Worm (Caenorhabditis elegans): ENCODE data around the gene srx-80.
A peak's percentile ranks its signal among the peaks of the same experiment; 100 is the strongest.

The srx-80 gene

ce11 chrV:11572803-11573490 is 20.6 kb upstream of the srx-80 start, which contains the start of the genes H12C20.7 and nhr-68 (continued):
- TF ChIP-seq grh-1 (GFP tag; IDR thresholded peaks at IDR 0.05) (peak; percentile 82), zag-1 (tag; optimal IDR thresholded peaks at IDR 0.05) (no peak), unc-30 (tag; optimal IDR thresholded peaks at IDR 0.05) (no peak), mdl-1 (tag; optimal IDR thresholded peaks at IDR 0.05) (peak in 1 of 2 experiments; percentile 90), skn-1 (tag; optimal IDR thresholded peaks at IDR 0.05) (peak; percentile 6), mef-2 (tag; optimal IDR thresholded peaks at IDR 0.05) (no peak), snu-23 (GFP tag; optimal IDR thresholded peaks at IDR 0.05) (peak; percentile 96), vab-15 (tag; optimal IDR thresholded peaks at IDR 0.05) (no peak), nhr-90 (tag; optimal IDR thresholded peaks at IDR 0.05; ENCODE audit: poor library complexity) (peak; percentile 97), fkh-8 (tag; optimal IDR thresholded peaks at IDR 0.05) (no peak), C04F5.9 (tag; optimal IDR thresholded peaks at IDR 0.05) (no peak)

- TF ChIP-seq fkh-8 (tag; optimal IDR thresholded peaks at IDR 0.05), result no peak
- peak in 1 of 2 experiments; percentile 51 for TF ChIP-seq lsy-2 (tag; optimal IDR thresholded peaks at IDR 0.05)
Observed at ce11 chrV:11574563-11574962, 19.0 kb upstream of the srx-80 start.

ce11 chrV:11580826-11581225 is 12.7 kb upstream of the srx-80 start, which contains the start of gene srx-90:
Gene srx-90 (plus strand): TSS chrV:11581126.
- TF ChIP-seq lin-35 (GFP tag; optimal IDR thresholded peaks at IDR 0.05), result no peak
- no peak for TF ChIP-seq mep-1 (tag; optimal IDR thresholded peaks at IDR 0.05)
- no peak for TF ChIP-seq nhr-11 (tag; optimal IDR thresholded peaks at IDR 0.05)
- no peak for TF ChIP-seq fkh-4 (tag; optimal IDR thresholded peaks at IDR 0.05; ENCODE audit: borderline replicate concordance)
- TF ChIP-seq mdl-1 (tag; optimal IDR thresholded peaks at IDR 0.05), result no peak
- TF ChIP-seq nhr-84 (tag; optimal IDR thresholded peaks at IDR 0.05), result no peak
- no peak for TF ChIP-seq nhr-28 (tag; optimal IDR thresholded peaks at IDR 0.05)
- no peak for TF ChIP-seq egl-27 (tag; optimal IDR thresholded peaks at IDR 0.05)
- no peak for TF ChIP-seq aha-1 (tag; optimal IDR thresholded peaks at IDR 0.05)

- TF ChIP-seq sup-37 (GFP tag; optimal IDR thresholded peaks at IDR 0.05) (no peak), nhr-19 (GFP tag; conservative IDR thresholded peaks at IDR 0.05) (no peak), ztf-11 (tag; optimal IDR thresholded peaks at IDR 0.05) (no peak), ama-1 (optimal IDR thresholded peaks at IDR 0.05) (no peak), nhr-237 (tag; optimal IDR thresholded peaks at IDR 0.05) (no peak), unc-98 (GFP tag; IDR thresholded peaks at IDR 0.05) (no peak)
Observed at ce11 chrV:11583212-11583611, 10.3 kb upstream of the srx-80 start, which contains the start of gene srx-88. Gene srx-88 (plus strand): TSS chrV:11583512.

- no peak for TF ChIP-seq egl-13 (tag; optimal IDR thresholded peaks at IDR 0.05)
- TF ChIP-seq ets-5 (GFP tag; IDR thresholded peaks at IDR 0.05), result no peak
- no peak for TF ChIP-seq ceh-88 (GFP tag; IDR thresholded peaks at IDR 0.05)
- TF ChIP-seq swsn-7 (tag; optimal IDR thresholded peaks at IDR 0.05), result peak; percentile 29
- no peak for TF ChIP-seq ceh-90 (tag; optimal IDR thresholded peaks at IDR 0.05)
- peak; percentile 70 for TF ChIP-seq zip-4 (GFP tag; optimal IDR thresholded peaks at IDR 0.05)
- no peak for TF ChIP-seq lin-35 (GFP tag; optimal IDR thresholded peaks at IDR 0.05)
- no peak for TF ChIP-seq lir-3 (tag; optimal IDR thresholded peaks at IDR 0.05; ENCODE audit: poor library complexity)
- TF ChIP-seq nhr-19 (GFP tag; conservative IDR thresholded peaks at IDR 0.05), result peak; percentile 66
- TF ChIP-seq nhr-84 (tag; optimal IDR thresholded peaks at IDR 0.05), result no peak
- TF ChIP-seq grh-1 (GFP tag; IDR thresholded peaks at IDR 0.05), result 0 out of 2 replicates have a peak, but pooled peaks have one; percentile 28
- no peak for TF ChIP-seq mef-2 (tag; optimal IDR thresholded peaks at IDR 0.05)
- TF ChIP-seq sptf-1 (tag; optimal IDR thresholded peaks at IDR 0.05), result no peak
- no peak for TF ChIP-seq unc-62 (GFP tag; optimal IDR thresholded peaks at IDR 0.05)
- TF ChIP-seq nhr-237 (tag; optimal IDR thresholded peaks at IDR 0.05), result no peak
- TF ChIP-seq fkh-10 (GFP tag; optimal IDR thresholded peaks at IDR 0.05), result no peak
- no peak for TF ChIP-seq dsc-1 (tag; optimal IDR thresholded peaks at IDR 0.05)
- TF ChIP-seq ama-1 (optimal IDR thresholded peaks at IDR 0.05), result no peak
- no peak for TF ChIP-seq C04F5.9 (tag; optimal IDR thresholded peaks at IDR 0.05)
- peak in 1 of 3 experiments; percentile 0 for TF ChIP-seq dpl-1 (GFP tag; optimal IDR thresholded peaks at IDR 0.05)
- TF ChIP-seq unc-98 (GFP tag; IDR thresholded peaks at IDR 0.05), result no peak
- peak; percentile 54 for TF ChIP-seq nhr-47 (tag; optimal IDR thresholded peaks at IDR 0.05)
- no peak for TF ChIP-seq blmp-1 (tag; optimal IDR thresholded peaks at IDR 0.05)
- TF ChIP-seq skn-1 (tag; optimal IDR thresholded peaks at IDR 0.05), result peak; percentile 11
- no peak for TF ChIP-seq F16B12.6 (tag; optimal IDR thresholded peaks at IDR 0.05)
- peak; percentile 61 for TF ChIP-seq elt-2 (tag; optimal IDR thresholded peaks at IDR 0.05)
- peak; percentile 97 for TF ChIP-seq snpc-4 (tag; optimal IDR thresholded peaks at IDR 0.05)
- TF ChIP-seq tlp-1 (tag; optimal IDR thresholded peaks at IDR 0.05), result no peak
Observed at ce11 chrV:11585122-11585521, 8.4 kb upstream of the srx-80 start.
